Worm (Caenorhabditis elegans) whole organism, L4 larva: ENCODE results near the gene B0303.16.

Experiments used
- D1046.2 ChIP-seq: fragments of 200-800 bp; sonication (Bioruptor generic); IDR thresholded peaks from 2 replicates; pipeline ENCODE4 v1.3.6; 2022; ENCODE audit warnings: missing genetic modification characterization, missing compliant biosample characterization
- F26F4.8 ChIP-seq: fragments of 200-800 bp; sonication (Bioruptor generic); conservative IDR thresholded peaks from 2 replicates; pipeline ENCODE4 v1.3.6; 2022; ENCODE audit warnings: missing genetic modification characterization, missing compliant biosample characterization
- F44E2.7 ChIP-seq: fragments of 200-800 bp; sonication (Bioruptor generic); IDR thresholded peaks from 2 replicates; pipeline ENCODE4 v2.1.2; 2022; ENCODE audit warnings: missing genetic modification characterization, missing compliant biosample characterization
- F49E8.2 ChIP-seq: sonication (generic microtip); optimal IDR thresholded peaks from 2 replicates; lab custom pipeline; 2016; ENCODE audit warnings: missing compliant biosample characterization, mild to moderate bottlenecking, missing genetic modification characterization, borderline replicate concordance
- T20F7.1 ChIP-seq: fragments of 200-800 bp; sonication (Bioruptor generic); optimal IDR thresholded peaks from 2 replicates; lab custom pipeline; 2018; ENCODE audit warnings: mild to moderate bottlenecking, missing genetic modification characterization, missing compliant biosample characterization
- Y105C5A.15 ChIP-seq: fragments of 200-800 bp; sonication (Bioruptor generic); IDR thresholded peaks from 2 replicates; pipeline ENCODE4 v1.3.6; 2022; ENCODE audit warnings: missing genetic modification characterization, missing compliant biosample characterization
- Y48G9A.11 ChIP-seq: fragments of 200-800 bp; sonication (Bioruptor generic); IDR thresholded peaks from 2 replicates; pipeline ENCODE4 v1.3.6; 2022; ENCODE audit warnings: missing genetic modification reagents, missing genetic modification characterization, missing compliant biosample characterization
- Y75B8A.6 ChIP-seq: fragments of 200-800 bp; sonication (Bioruptor generic); IDR thresholded peaks from 2 replicates; pipeline ENCODE4 v1.3.6; 2022; ENCODE audit warnings: missing genetic modification reagents, missing genetic modification characterization, missing compliant biosample characterization
- ZK337.2 ChIP-seq: fragments of 200-800 bp; sonication (Bioruptor generic); IDR thresholded peaks from 2 replicates; pipeline ENCODE4 v1.3.6; 2022; ENCODE audit warnings: missing genetic modification reagents, missing genetic modification characterization, missing compliant biosample characterization
- aha-1 ChIP-seq: fragments of 150-350 bp; peaks from one replicate; lab custom pipeline; 2014; ENCODE audit warnings: missing biosample characterization, missing genetic modification characterization
- aly-2 ChIP-seq: sonication (generic microtip); optimal IDR thresholded peaks from 2 replicates; lab custom pipeline; 2018; ENCODE audit warnings: missing biosample characterization, missing genetic modification characterization
- ama-1 ChIP-seq: fragments of 150-350 bp; optimal IDR thresholded peaks from 2 replicates; lab custom pipeline; 2014; ENCODE audit warnings: inconsistent platforms, mixed read lengths
- arid-1 ChIP-seq: fragments of 200-800 bp; sonication (Bioruptor generic); conservative IDR thresholded peaks from 2 replicates; pipeline ENCODE4 v1.3.6; 2022; ENCODE audit warnings: missing genetic modification reagents, missing genetic modification characterization, missing compliant biosample characterization
- ceh-82 ChIP-seq: sonication (generic microtip); optimal IDR thresholded peaks from 2 replicates; lab custom pipeline; 2017; ENCODE audit warnings: missing biosample characterization, missing genetic modification characterization
- cey-2 ChIP-seq: sonication (generic microtip); optimal IDR thresholded peaks from 3 replicates; lab custom pipeline; 2017; ENCODE audit warnings: missing genetic modification characterization, mild to moderate bottlenecking, missing compliant biosample characterization, antibody characterized with exemption, borderline replicate concordance; ENCODE audit not compliant: insufficient read depth
- daf-16 ChIP-seq, 3 experiments: sonication (generic microtip); optimal IDR thresholded peaks; 2 replicates each; lab custom pipeline; 2016 to 2017; ENCODE audit warnings: missing genetic modification characterization in 3 of 3, missing genetic modification reagents in 3 of 3, mild to moderate bottlenecking in 2 of 3, missing compliant biosample characterization in 2 of 3, missing biosample characterization in 1 of 3, moderate library complexity in 1 of 3
- dmd-8 ChIP-seq: fragments of 200-800 bp; sonication (Bioruptor generic); IDR thresholded peaks from 2 replicates; pipeline ENCODE4 v1.3.6; 2022; ENCODE audit warnings: missing genetic modification characterization, missing compliant biosample characterization
- dmd-9 ChIP-seq: fragments of 200-800 bp; sonication (Bioruptor generic); IDR thresholded peaks from 2 replicates; pipeline ENCODE4 v1.3.6; 2022; ENCODE audit warnings: missing genetic modification reagents, missing genetic modification characterization, missing compliant biosample characterization
- dpl-1 ChIP-seq: fragments of 150-350 bp; optimal IDR thresholded peaks from 2 replicates; lab custom pipeline; 2014; ENCODE audit warnings: missing biosample characterization, missing genetic modification reagents, missing genetic modification characterization
- duxl-1 ChIP-seq: sonication (generic microtip); optimal IDR thresholded peaks from 2 replicates; lab custom pipeline; 2016; ENCODE audit warnings: mild to moderate bottlenecking, missing genetic modification characterization, moderate library complexity, missing compliant biosample characterization; ENCODE audit not compliant: poor library complexity
- dve-1 ChIP-seq: sonication (generic microtip); optimal IDR thresholded peaks from 2 replicates; lab custom pipeline; 2017; ENCODE audit warnings: antibody characterized with exemption, mild to moderate bottlenecking, missing genetic modification characterization, missing compliant biosample characterization; ENCODE audit not compliant: insufficient read depth
- fos-1 ChIP-seq: fragments of 150-350 bp; optimal IDR thresholded peaks from 2 replicates; lab custom pipeline; 2014; ENCODE audit warnings: missing biosample characterization, missing genetic modification characterization
- gei-8 ChIP-seq: fragments of 200-800 bp; sonication (Bioruptor generic); optimal IDR thresholded peaks from 2 replicates; lab custom pipeline; 2018; ENCODE audit warnings: mild to moderate bottlenecking, missing genetic modification characterization, missing compliant biosample characterization
- hif-1 ChIP-seq, 2 experiments: sonication (generic microtip); optimal IDR thresholded peaks; 2 replicates each; lab custom pipeline; 2016 to 2017; ENCODE audit warnings: missing compliant biosample characterization in 2 of 2, missing genetic modification characterization in 2 of 2, missing genetic modification reagents in 2 of 2, missing genotype in 2 of 2, mild to moderate bottlenecking in 1 of 2
- hlh-11 ChIP-seq: fragments of 200-800 bp; sonication (Bioruptor generic); optimal IDR thresholded peaks from 2 replicates; lab custom pipeline; 2018; ENCODE audit warnings: mild to moderate bottlenecking, missing genetic modification characterization, missing compliant biosample characterization
- hlh-30 ChIP-seq: sonication (generic microtip); optimal IDR thresholded peaks from 2 replicates; lab custom pipeline; 2017; ENCODE audit warnings: antibody characterized with exemption, mild to moderate bottlenecking, missing genetic modification characterization, missing compliant biosample characterization; ENCODE audit not compliant: insufficient read depth
- lim-7 ChIP-seq: fragments of 200-800 bp; sonication (Bioruptor generic); IDR thresholded peaks from 2 replicates; pipeline ENCODE4 v1.3.6; 2022; ENCODE audit warnings: missing genetic modification characterization, missing compliant biosample characterization
- lin-13 ChIP-seq: fragments of 150-350 bp; optimal IDR thresholded peaks from 2 replicates; lab custom pipeline; 2014; ENCODE audit warnings: missing biosample characterization, missing genetic modification reagents, missing genetic modification characterization
- lin-29 ChIP-seq: fragments of 200-800 bp; sonication (Bioruptor generic); IDR thresholded peaks from 2 replicates; pipeline ENCODE4 v1.3.6; 2022; ENCODE audit warnings: missing genetic modification reagents, missing genetic modification characterization, missing compliant biosample characterization
- lin-38 ChIP-seq: fragments of 200-800 bp; sonication (Bioruptor generic); IDR thresholded peaks from 2 replicates; pipeline ENCODE4 v1.3.6; 2022; ENCODE audit warnings: missing genetic modification reagents, missing genetic modification characterization, missing compliant biosample characterization
- lin-39 ChIP-seq: fragments of 150-350 bp; optimal IDR thresholded peaks from 2 replicates; lab custom pipeline; 2014; ENCODE audit warnings: missing biosample characterization, missing genetic modification reagents, missing genetic modification characterization
- lir-3 ChIP-seq: sonication (generic microtip); optimal IDR thresholded peaks from 2 replicates; lab custom pipeline; 2016; ENCODE audit warnings: mild to moderate bottlenecking, missing genetic modification characterization, missing compliant biosample characterization
- lsy-2 ChIP-seq, 2 experiments: fragments of 150-350 bp in 1 of 2; sonication (generic microtip) in 1 of 2; optimal IDR thresholded peaks; 2 replicates each; lab custom pipeline; 2014 to 2017; ENCODE audit warnings: missing biosample characterization in 2 of 2, missing genetic modification characterization in 2 of 2
- madf-5 ChIP-seq, 2 experiments: fragments of 200-800 bp; sonication (Bioruptor generic); IDR thresholded peaks; 2 replicates each; pipeline ENCODE4 v1.3.6; 2022; ENCODE audit warnings: missing compliant biosample characterization in 2 of 2, missing genetic modification characterization in 2 of 2
- madf-9 ChIP-seq: fragments of 200-800 bp; sonication (Bioruptor generic); conservative IDR thresholded peaks from 2 replicates; pipeline ENCODE4 v1.3.6; 2022; ENCODE audit warnings: missing genetic modification reagents, missing genetic modification characterization, missing compliant biosample characterization
- mxl-3 ChIP-seq: fragments of 200-800 bp; sonication (Bioruptor generic); optimal IDR thresholded peaks from 2 replicates; lab custom pipeline; 2018; ENCODE audit warnings: mild to moderate bottlenecking, missing genetic modification characterization, missing compliant biosample characterization
- nhr-102 ChIP-seq: sonication (generic microtip); optimal IDR thresholded peaks from 2 replicates; lab custom pipeline; 2016; ENCODE audit warnings: mild to moderate bottlenecking, missing genetic modification characterization, moderate library complexity, missing compliant biosample characterization
- nhr-48 ChIP-seq: sonication (generic microtip); optimal IDR thresholded peaks from 2 replicates; lab custom pipeline; 2016; ENCODE audit warnings: mild to moderate bottlenecking, missing genetic modification characterization, missing compliant biosample characterization
- nhr-76 ChIP-seq: fragments of 150-350 bp; optimal IDR thresholded peaks from 2 replicates; lab custom pipeline; 2014; ENCODE audit warnings: missing biosample characterization, missing genetic modification characterization
- php-3 ChIP-seq: fragments of 200-800 bp; sonication (Bioruptor generic); IDR thresholded peaks from 2 replicates; pipeline ENCODE4 v1.3.6; 2022; ENCODE audit warnings: missing genetic modification reagents, missing genetic modification characterization, missing compliant biosample characterization
- rbr-2 ChIP-seq: sonication (generic microtip); optimal IDR thresholded peaks from 2 replicates; lab custom pipeline; 2016; ENCODE audit warnings: missing genotype, missing genetic modification characterization, missing compliant biosample characterization
- set-16 ChIP-seq: fragments of 200-800 bp; sonication (Bioruptor generic); IDR thresholded peaks from 2 replicates; pipeline ENCODE4 v1.3.6; 2022; ENCODE audit warnings: missing genetic modification reagents, missing genetic modification characterization, missing compliant biosample characterization
- snpc-4 ChIP-seq: fragments of 150-350 bp; optimal IDR thresholded peaks from 2 replicates; lab custom pipeline; 2014; ENCODE audit warnings: missing biosample characterization, missing genetic modification characterization
- tra-1 ChIP-seq: fragments of 200-800 bp; sonication (Bioruptor generic); IDR thresholded peaks from 2 replicates; pipeline ENCODE4 v1.3.6; 2022; ENCODE audit warnings: missing genetic modification reagents, missing genetic modification characterization, missing compliant biosample characterization
- unc-62 ChIP-seq, 3 experiments: fragments of 150-350 bp in 1 of 3; sonication (generic microtip); optimal IDR thresholded peaks in 2 of 3; peaks in 1 of 3; 1 replicate in 1 of 3; 2 replicates in 2 of 3; lab custom pipeline; 2014 to 2017; ENCODE audit warnings: missing biosample characterization in 3 of 3, missing genetic modification characterization in 3 of 3, missing genetic modification reagents in 3 of 3, missing genotype in 1 of 3
- zag-1 ChIP-seq: fragments of 150-350 bp; optimal IDR thresholded peaks from 2 replicates; lab custom pipeline; 2014; ENCODE audit warnings: missing biosample characterization, missing genetic modification characterization
- zfp-2 ChIP-seq: sonication (generic microtip); optimal IDR thresholded peaks from 2 replicates; lab custom pipeline; 2016; ENCODE audit warnings: mild to moderate bottlenecking, missing genetic modification characterization, missing compliant biosample characterization
- zfp-3 ChIP-seq: fragments of 200-800 bp; sonication (Bioruptor generic); conservative IDR thresholded peaks from 2 replicates; pipeline ENCODE4 v1.3.6; 2022; ENCODE audit warnings: missing genetic modification reagents, missing genetic modification characterization, missing compliant biosample characterization
- zip-2 ChIP-seq: fragments of 150-350 bp; optimal IDR thresholded peaks from 2 replicates; lab custom pipeline; 2014; ENCODE audit warnings: missing biosample characterization, missing genetic modification characterization
- ztf-11 ChIP-seq: fragments of 150-350 bp; optimal IDR thresholded peaks from 2 replicates; lab custom pipeline; 2014; ENCODE audit warnings: missing biosample characterization, missing genetic modification characterization
- ztf-7 ChIP-seq: fragments of 150-350 bp; optimal IDR thresholded peaks from 2 replicates; lab custom pipeline; 2014; ENCODE audit warnings: missing biosample characterization, missing genetic modification characterization

Gene B0303.16

DNA sequence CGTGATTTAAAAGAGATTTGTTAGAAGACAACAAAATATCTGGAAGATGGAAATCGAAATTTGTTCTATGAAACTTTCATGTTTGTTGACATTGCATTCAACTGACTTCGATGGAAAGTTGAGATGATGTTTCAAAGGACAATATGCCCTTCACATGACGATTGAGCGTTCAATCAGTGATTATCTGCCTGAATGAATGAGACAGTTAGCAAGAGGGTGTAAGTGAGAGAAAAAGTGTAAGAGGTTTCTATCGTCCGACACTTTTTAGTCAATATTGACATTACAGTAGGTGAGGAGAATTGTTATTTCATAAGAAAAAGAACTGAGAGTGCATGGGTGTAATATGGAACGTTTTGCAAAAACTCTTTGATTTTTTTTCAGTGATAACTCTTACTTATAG, 28.4 kb downstream of the B0303.16 start (continued):
- no peak for TF ChIP-seq duxl-1 (tag; lab: Kevin White, UChicago)
- TF ChIP-seq tra-1 (GFP tag; lab: Robert Waterston, UW) = no peak
- no peak for TF ChIP-seq Y48G9A.11
- TF ChIP-seq dmd-9 (GFP tag; lab: Robert Waterston, UW) = no peak
- no peak for TF ChIP-seq madf-5 (GFP tag; IDR thresholded peaks at IDR 0.05; lab: Robert Waterston, UW)
- no peak for TF ChIP-seq cey-2
- TF ChIP-seq nhr-102 (tag; lab: Kevin White, UChicago) = no peak
- TF ChIP-seq T20F7.1 = no peak
- TF ChIP-seq daf-16 (GFP tag; optimal IDR thresholded peaks at IDR 0.05; lab: Kevin White, UChicago) = no peak
- peak; percentile 69 for TF ChIP-seq daf-16 (tag; optimal IDR thresholded peaks at IDR 0.05; lab: Kevin White, UChicago)
- no peak for TF ChIP-seq Y75B8A.6 (GFP tag; lab: Robert Waterston, UW)
- no peak for TF ChIP-seq lir-3 (tag; lab: Kevin White, UChicago)
- no peak for TF ChIP-seq lin-29 (GFP tag; lab: Robert Waterston, UW)
- TF ChIP-seq lsy-2 (tag; optimal IDR thresholded peaks at IDR 0.05; lab: Kevin White, UChicago) = peak in 1 of 2 experiments; percentile 44
- no peak for TF ChIP-seq zfp-3 (GFP tag; lab: Robert Waterston, UW)
- peak; percentile 50 for TF ChIP-seq mxl-3
- peak in 1 of 2 experiments; percentile 97 for TF ChIP-seq unc-62 (GFP tag; optimal IDR thresholded peaks at IDR 0.05 in 1 of 2; lab: Kevin White, UChicago)
- TF ChIP-seq unc-62 (tag; optimal IDR thresholded peaks at IDR 0.05; lab: Kevin White, UChicago) = no peak
- TF ChIP-seq D1046.2 (GFP tag; lab: Robert Waterston, UW) = no peak
- TF ChIP-seq zip-2 (tag; lab: Kevin White, UChicago) = no peak
- TF ChIP-seq zag-1 = no peak
- no peak for TF ChIP-seq fos-1 (tag; lab: Kevin White, UChicago)
- TF ChIP-seq ZK337.2 = no peak
- no peak for TF ChIP-seq lin-39 (tag; lab: Kevin White, UChicago)
- TF ChIP-seq arid-1 (GFP tag; lab: Robert Waterston, UW) = no peak
- peak; percentile 91 for TF ChIP-seq aha-1
- TF ChIP-seq hlh-11 (tag; lab: Kevin White, UChicago) = peak; percentile 41
- TF ChIP-seq nhr-76 = no peak
- TF ChIP-seq Y105C5A.15 (GFP tag; lab: Robert Waterston, UW) = no peak
- TF ChIP-seq hif-1 (tag; optimal IDR thresholded peaks at IDR 0.05; lab: Kevin White, UChicago) = no peak
- no peak for TF ChIP-seq snpc-4 (tag; lab: Kevin White, UChicago)
- no peak for TF ChIP-seq zfp-2 (tag; lab: Kevin White, UChicago)
- TF ChIP-seq ztf-11 (tag; lab: Kevin White, UChicago) = no peak
- no peak for TF ChIP-seq php-3 (GFP tag; lab: Robert Waterston, UW)
- TF ChIP-seq F44E2.7 = no peak
- TF ChIP-seq nhr-48 (tag; lab: Kevin White, UChicago) = no peak
- no peak for TF ChIP-seq rbr-2
- no peak for TF ChIP-seq F26F4.8 (GFP tag; lab: Robert Waterston, UW)
- no peak for TF ChIP-seq F49E8.2 (tag; lab: Kevin White, UChicago)
- TF ChIP-seq lim-7 (GFP tag; lab: Robert Waterston, UW) = no peak
- no peak for TF ChIP-seq dmd-8 (GFP tag; lab: Robert Waterston, UW)
- no peak for TF ChIP-seq ama-1 (lab: Kevin White, UChicago)
- TF ChIP-seq dve-1 (tag; lab: Kevin White, UChicago) = peak; percentile 10
- TF ChIP-seq ceh-82 = no peak
- TF ChIP-seq gei-8 (GFP tag; lab: Kevin White, UChicago) = peak; percentile 5
- TF ChIP-seq lin-38 = no peak
- TF ChIP-seq dpl-1 (GFP tag; lab: Kevin White, UChicago) = no peak
- no peak for TF ChIP-seq lin-13 (GFP tag; lab: Kevin White, UChicago)
- TF ChIP-seq madf-9 (GFP tag; lab: Robert Waterston, UW) = no peak
- TF ChIP-seq aly-2 = no peak
- peak; percentile 82 for TF ChIP-seq hlh-30
- TF ChIP-seq set-16 (GFP tag; lab: Robert Waterston, UW) = no peak
- no peak for TF ChIP-seq ztf-7
